Fruit fly (Drosophila melanogaster): ENCODE measurements around the gene aop.

DNA sequence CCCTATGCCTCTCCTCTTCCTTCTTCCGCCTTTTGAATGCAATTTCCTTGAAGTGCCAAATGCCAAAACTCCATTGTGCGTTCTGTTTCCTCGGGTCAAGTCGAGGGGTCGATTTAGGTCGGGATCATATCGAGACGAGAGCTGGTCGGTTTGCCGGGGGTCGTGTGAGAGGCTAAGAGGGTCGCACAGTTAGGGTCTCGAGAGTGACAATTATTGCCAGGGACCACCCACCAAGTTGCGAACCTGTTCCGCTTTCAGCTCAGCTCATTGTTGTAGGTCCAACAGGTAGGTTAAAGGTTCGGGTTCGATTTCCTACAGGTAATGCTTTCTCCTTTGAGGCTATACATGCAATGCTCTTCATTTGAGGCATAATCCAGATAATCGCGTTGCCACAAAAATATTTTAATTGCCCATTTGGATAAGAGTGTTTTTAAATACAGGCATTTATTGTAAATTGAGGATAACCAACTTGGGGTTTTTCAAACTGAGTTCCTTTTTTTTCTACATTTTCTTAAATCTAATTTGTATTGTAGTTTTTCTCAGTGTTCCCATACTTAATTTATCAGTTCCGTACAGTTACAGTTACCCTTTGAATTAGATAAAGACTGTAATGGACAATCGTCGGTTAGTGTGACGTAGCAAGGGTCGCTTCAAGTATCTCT, 6.0 kb downstream of the aop start:
- no peak for TF ChIP-seq CG8478 (optimal IDR thresholded peaks at IDR 0.05)
- no peak for TF ChIP-seq CTCF (optimal IDR thresholded peaks at IDR 0.05)

Measured in S2 (cell line).